Fruit fly (Drosophila melanogaster): ENCODE measurements around the gene aus.

aus gene

DNA sequence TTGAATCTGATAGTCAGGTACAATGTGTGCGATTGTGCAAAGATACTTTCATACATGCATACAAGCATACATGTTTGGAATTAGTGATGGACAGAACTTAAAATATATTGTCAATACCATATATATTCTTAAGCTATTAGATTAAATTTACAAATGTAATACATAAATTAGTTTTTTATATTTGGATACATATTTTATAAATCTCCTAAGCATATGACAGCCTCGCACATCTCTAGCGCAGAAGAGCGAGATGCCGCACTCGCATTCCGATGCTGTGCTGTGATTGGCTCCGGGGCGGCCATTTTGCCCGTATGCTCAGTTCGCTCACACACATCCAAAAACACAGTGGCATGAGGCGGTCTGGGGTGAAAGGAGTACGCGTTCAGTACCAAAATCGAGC, 29.2 kb upstream of the aus start, which contains the start of gene tin:
Gene tin, plus strand, starts transcription at position 383 of the 400 bp plus-strand sequence.
- peak; percentile 86 for TF ChIP-seq CG6854 (GFP tag; optimal IDR thresholded peaks at IDR 0.05)
- peak; percentile 91 for TF ChIP-seq CG32006 (GFP tag; optimal IDR thresholded peaks at IDR 0.05)
- TF ChIP-seq lz (GFP tag; optimal IDR thresholded peaks at IDR 0.05), result peak; percentile 89
- TF ChIP-seq Hr38 (GFP tag; optimal IDR thresholded peaks at IDR 0.05), result no peak
- peak; percentile 64 for TF ChIP-seq fd85E (GFP tag; optimal IDR thresholded peaks at IDR 0.05)
- peak; percentile 98 for TF ChIP-seq CG6163 (GFP tag; IDR thresholded peaks at IDR 0.05)
- TF ChIP-seq Smox (GFP tag; optimal IDR thresholded peaks at IDR 0.05), result peak; percentile 91
- TF ChIP-seq Sox14 (GFP tag; optimal IDR thresholded peaks at IDR 0.05), result peak; percentile 87
- TF ChIP-seq CG8119 (GFP tag; IDR thresholded peaks at IDR 0.05), result peak; percentile 97
- TF ChIP-seq CG34406 (GFP tag; optimal IDR thresholded peaks at IDR 0.05), result peak; percentile 94
- peak; percentile 89 to 91 for TF ChIP-seq ss (GFP tag; optimal IDR thresholded peaks at IDR 0.05)
- peak; percentile 95 for TF ChIP-seq CG6792 (GFP tag; optimal IDR thresholded peaks at IDR 0.05)
- TF ChIP-seq Lpt (GFP tag; optimal IDR thresholded peaks at IDR 0.05), result peak; percentile 88
- peak; percentile 68 for TF ChIP-seq Ets21C (GFP tag; optimal IDR thresholded peaks at IDR 0.05)
- peak; percentile 98 for TF ChIP-seq Eip78C (GFP tag)
- peak; percentile 96 for TF ChIP-seq CG3032 (tag; optimal IDR thresholded peaks at IDR 0.05)
- peak; percentile 95 for TF ChIP-seq Ets96B (tag; optimal IDR thresholded peaks at IDR 0.05)
- peak; percentile 92 for TF ChIP-seq OdsH (GFP tag; optimal IDR thresholded peaks at IDR 0.05)
- peak; percentile 87 for TF ChIP-seq CG11294 (GFP tag; IDR thresholded peaks at IDR 0.05)
- TF ChIP-seq Met (GFP tag; optimal IDR thresholded peaks at IDR 0.05), result peak; percentile 93
- TF ChIP-seq salr (GFP tag; optimal IDR thresholded peaks at IDR 0.05), result peak; percentile 80 to 86
- TF ChIP-seq Hr39 (GFP tag; optimal IDR thresholded peaks at IDR 0.05), result peak; percentile 77
- peak; percentile 86 for TF ChIP-seq Eip75B (GFP tag; optimal IDR thresholded peaks at IDR 0.05)
- peak; percentile 53 for TF ChIP-seq fkh (GFP tag; optimal IDR thresholded peaks at IDR 0.05)
- TF ChIP-seq CG10669 (GFP tag; optimal IDR thresholded peaks at IDR 0.05), result peak; percentile 92
- peak; percentile 88 for TF ChIP-seq CG7368 (GFP tag; optimal IDR thresholded peaks at IDR 0.05)
- TF ChIP-seq CG4318 (GFP tag; optimal IDR thresholded peaks at IDR 0.05), result peak; percentile 74
- peak; percentile 82 for TF ChIP-seq Hr4 (GFP tag; optimal IDR thresholded peaks at IDR 0.05)
- peak; percentile 92 for TF ChIP-seq CG6276 (GFP tag; optimal IDR thresholded peaks at IDR 0.05)
- TF ChIP-seq fd59A (GFP tag; optimal IDR thresholded peaks at IDR 0.05), result peak; percentile 86
- peak; percentile 91 for TF ChIP-seq vri (GFP tag; optimal IDR thresholded peaks at IDR 0.05)
- TF ChIP-seq esn (GFP tag; optimal IDR thresholded peaks at IDR 0.05), result peak; percentile 96
- peak; percentile 80 for TF ChIP-seq CG11762 (GFP tag; optimal IDR thresholded peaks at IDR 0.05; ENCODE audit: insufficient read depth)
- TF ChIP-seq Gug (GFP tag; IDR thresholded peaks at IDR 0.05), result peak; percentile 92
- TF ChIP-seq dsx (GFP tag; optimal IDR thresholded peaks at IDR 0.05; ENCODE audit: poor library complexity, severe bottlenecking), result peak; percentile 96
- peak; percentile 83 for TF ChIP-seq cyc (GFP tag; optimal IDR thresholded peaks at IDR 0.05)
- TF ChIP-seq CG8632 (GFP tag; optimal IDR thresholded peaks at IDR 0.05), result peak; percentile 93
- peak; percentile 84 for TF ChIP-seq CG8319 (GFP tag; optimal IDR thresholded peaks at IDR 0.05)
- peak; percentile 90 for TF ChIP-seq CG1621 (tag; optimal IDR thresholded peaks at IDR 0.05)
- peak; percentile 91 for TF ChIP-seq spab (GFP tag; optimal IDR thresholded peaks at IDR 0.05)
- peak; percentile 98 for TF ChIP-seq eg (GFP tag; IDR thresholded peaks at IDR 0.05)
- TF ChIP-seq CG15336 (GFP tag; IDR thresholded peaks at IDR 0.05), result peak; percentile 97
- peak; percentile 97 for TF ChIP-seq svp (GFP tag)
- TF ChIP-seq CG16779 (tag; optimal IDR thresholded peaks at IDR 0.05), result peak; percentile 85
- peak; percentile 82 for TF ChIP-seq Blimp-1 (GFP tag; optimal IDR thresholded peaks at IDR 0.05)
- peak; percentile 92 for TF ChIP-seq topi (GFP tag; optimal IDR thresholded peaks at IDR 0.05)
- TF ChIP-seq pdm3 (GFP tag; optimal IDR thresholded peaks at IDR 0.05), result peak; percentile 87
- TF ChIP-seq dac (GFP tag; optimal IDR thresholded peaks at IDR 0.05), result peak; percentile 80
- peak; percentile 93 for TF ChIP-seq net (GFP tag; optimal IDR thresholded peaks at IDR 0.05)
- TF ChIP-seq CG6808 (GFP tag; optimal IDR thresholded peaks at IDR 0.05), result peak; percentile 90
- peak; percentile 72 for TF ChIP-seq Sox15 (GFP tag; optimal IDR thresholded peaks at IDR 0.05)
- TF ChIP-seq CG10631 (GFP tag; optimal IDR thresholded peaks at IDR 0.05), result peak; percentile 94

Data from whole organism, prepupa.